Worm (Caenorhabditis elegans): ENCODE measurements around the gene K08E4.7.

- TF ChIP-seq ztf-11 (tag; optimal IDR thresholded peaks at IDR 0.05) = no peak
- TF ChIP-seq pha-4 (tag; optimal IDR thresholded peaks at IDR 0.05) = no peak
- TF ChIP-seq unc-39 (tag; optimal IDR thresholded peaks at IDR 0.05) = no peak
- TF ChIP-seq lin-13 (tag; optimal IDR thresholded peaks at IDR 0.05) = no peak
- no peak for TF ChIP-seq snpc-4 (tag; optimal IDR thresholded peaks at IDR 0.05)
- no peak for TF ChIP-seq nhr-76 (tag; optimal IDR thresholded peaks at IDR 0.05)
- no peak for TF ChIP-seq sem-2 (GFP tag; optimal IDR thresholded peaks at IDR 0.05)
- TF ChIP-seq blmp-1 (tag; optimal IDR thresholded peaks at IDR 0.05) = no peak
Measured at ce11 chrIV:12105558-12105957, 30.0 kb downstream of the K08E4.7 start, which contains the start of gene M18.3.
